Worm (Caenorhabditis elegans) whole organism, young adult: ENCODE measurements around the gene H28G03.3.

Experiments
- Y53F4B.3 ChIP-seq: fragments of 200-800 bp; sonication (Bioruptor generic); IDR thresholded peaks from 2 replicates; pipeline ENCODE4 v1.3.6; 2022; ENCODE audit warnings: missing genetic modification reagents, missing genetic modification characterization, missing compliant biosample characterization
- bed-1 ChIP-seq: fragments of 200-800 bp; sonication (Bioruptor generic); IDR thresholded peaks from 2 replicates; pipeline ENCODE4 v1.3.6; 2022; ENCODE audit warnings: missing genetic modification reagents, missing genetic modification characterization, missing compliant biosample characterization
- ceh-100 ChIP-seq: fragments of 200-800 bp; sonication (Bioruptor generic); IDR thresholded peaks from 2 replicates; pipeline ENCODE4 v1.3.6; 2022; ENCODE audit warnings: missing genetic modification reagents, missing genetic modification characterization, missing compliant biosample characterization
- egrh-3 ChIP-seq: fragments of 200-800 bp; sonication (Bioruptor generic); IDR thresholded peaks from 2 replicates; pipeline ENCODE4 v1.3.6; 2022; ENCODE audit warnings: missing genetic modification reagents, missing genetic modification characterization, missing compliant biosample characterization
- hsf-1 ChIP-seq: fragments of 200-800 bp; sonication (Bioruptor generic); IDR thresholded peaks from 2 replicates; pipeline ENCODE4 v1.3.6; 2022; ENCODE audit warnings: missing genetic modification reagents, missing genetic modification characterization, missing compliant biosample characterization
- unc-62 ChIP-seq: fragments of 150-350 bp; optimal IDR thresholded peaks from 2 replicates; lab custom pipeline; 2014; ENCODE audit warnings: missing biosample characterization, missing genetic modification reagents, missing genetic modification characterization

ce11 chrX:5188977-5189376 lies 37.2 kb downstream of the H28G03.3 start, which contains the start of gene zig-6:
- TF ChIP-seq bed-1 (GFP tag; lab: Robert Waterston, UW) (no peak), unc-62 (no peak), Y53F4B.3 (GFP tag; lab: Robert Waterston, UW) (no peak), ceh-100 (GFP tag; lab: Robert Waterston, UW) (no peak), egrh-3 (GFP tag; lab: Robert Waterston, UW) (no peak), hsf-1 (GFP tag; lab: Robert Waterston, UW) (no peak)
